Fruit fly (Drosophila melanogaster) whole organism, prepupa: ENCODE measurements around the gene CG5071.

Source experiments
- Blimp-1 ChIP-seq: fragments of 200-800 bp; sonication (Bioruptor generic); optimal IDR thresholded peaks from 3 replicates; lab custom pipeline; 2017; ENCODE audit warnings: missing biosample characterization, missing genetic modification characterization, mild to moderate bottlenecking, moderate library complexity, missing genetic modification reagents
- CG15336 ChIP-seq: fragments of 200-800 bp; sonication (Bioruptor generic); IDR thresholded peaks from 2 replicates; pipeline ENCODE4 v1.3.6; 2022; ENCODE audit warnings: missing biosample characterization, missing genetic modification characterization
- CG1621 ChIP-seq: fragments of 200-800 bp; sonication (Bioruptor generic); optimal IDR thresholded peaks from 3 replicates; lab custom pipeline; 2018; ENCODE audit warnings: missing biosample characterization, mild to moderate bottlenecking, missing genetic modification characterization
- CG34406 ChIP-seq: fragments of 200-800 bp; sonication (Bioruptor generic); optimal IDR thresholded peaks from 3 replicates; lab custom pipeline; 2016; ENCODE audit warnings: missing biosample characterization, missing genetic modification characterization
- CG3919 ChIP-seq: fragments of 200-800 bp; sonication (Bioruptor generic); optimal IDR thresholded peaks from 3 replicates; lab custom pipeline; 2016; ENCODE audit warnings: missing biosample characterization, missing genetic modification characterization
- CG6163 ChIP-seq: fragments of 200-800 bp; sonication (Bioruptor generic); IDR thresholded peaks from 3 replicates; pipeline ENCODE4 v1.3.6; 2022; ENCODE audit warnings: missing biosample characterization, missing genetic modification characterization
- CG6808 ChIP-seq: fragments of 200-800 bp; sonication (Bioruptor generic); optimal IDR thresholded peaks from 3 replicates; lab custom pipeline; 2017; ENCODE audit warnings: missing biosample characterization, missing genetic modification characterization, mild to moderate bottlenecking, moderate library complexity, missing genetic modification reagents
- CG8119 ChIP-seq: fragments of 200-800 bp; sonication (Bioruptor generic); IDR thresholded peaks from 3 replicates; pipeline ENCODE4 v1.3.6; 2022; ENCODE audit warnings: missing biosample characterization, missing genetic modification characterization
- CG8319 ChIP-seq: fragments of 200-800 bp; sonication (Bioruptor generic); optimal IDR thresholded peaks from 3 replicates; lab custom pipeline; 2016; ENCODE audit warnings: missing biosample characterization, missing genetic modification characterization
- CG8632 ChIP-seq: fragments of 200-800 bp; sonication (Bioruptor generic); optimal IDR thresholded peaks from 3 replicates; lab custom pipeline; 2016; ENCODE audit warnings: missing biosample characterization, missing genetic modification characterization
- Eip75B ChIP-seq: fragments of 200-800 bp; sonication (Bioruptor generic); optimal IDR thresholded peaks from 3 replicates; lab custom pipeline; 2016; ENCODE audit warnings: missing biosample characterization, missing genetic modification characterization
- Eip93F ChIP-seq: fragments of 200-800 bp; sonication (Bioruptor generic); optimal IDR thresholded peaks from 2 replicates; lab custom pipeline; 2016; ENCODE audit warnings: missing biosample characterization, mild to moderate bottlenecking, missing genetic modification characterization
- Ets21C ChIP-seq: fragments of 200-800 bp; sonication (Bioruptor generic); optimal IDR thresholded peaks from 3 replicates; lab custom pipeline; 2016; ENCODE audit warnings: missing biosample characterization, missing genetic modification characterization
- Hr38 ChIP-seq: sonication (Bioruptor generic); optimal IDR thresholded peaks from 2 replicates; lab custom pipeline; 2016; ENCODE audit warnings: missing biosample characterization, missing genetic modification characterization
- Hr39 ChIP-seq: fragments of 200-800 bp; sonication (Bioruptor generic); optimal IDR thresholded peaks from 2 replicates; lab custom pipeline; 2016; ENCODE audit warnings: missing biosample characterization, missing genetic modification characterization
- Hr4 ChIP-seq: fragments of 200-800 bp; sonication (Bioruptor generic); optimal IDR thresholded peaks from 3 replicates; lab custom pipeline; 2016; ENCODE audit warnings: missing biosample characterization, missing genetic modification characterization
- Lpt ChIP-seq: fragments of 200-800 bp; sonication (Bioruptor generic); optimal IDR thresholded peaks from 3 replicates; lab custom pipeline; 2016; ENCODE audit warnings: missing biosample characterization, missing genetic modification characterization
- Met ChIP-seq: fragments of 200-800 bp; sonication (Bioruptor generic); optimal IDR thresholded peaks from 3 replicates; lab custom pipeline; 2016; ENCODE audit warnings: missing biosample characterization, missing genetic modification characterization
- OdsH ChIP-seq: fragments of 200-800 bp; sonication (Bioruptor generic); optimal IDR thresholded peaks from 3 replicates; lab custom pipeline; 2016; ENCODE audit warnings: missing biosample characterization, missing genetic modification characterization
- Smox ChIP-seq: fragments of 200-800 bp; sonication (Bioruptor generic); optimal IDR thresholded peaks from 3 replicates; lab custom pipeline; 2016; ENCODE audit warnings: missing biosample characterization, missing genetic modification characterization
- Sox102F ChIP-seq: fragments of 200-800 bp; sonication (Bioruptor generic); optimal IDR thresholded peaks from 2 replicates; lab custom pipeline; 2016; ENCODE audit warnings: missing biosample characterization, mild to moderate bottlenecking, missing genetic modification characterization
- Sox14 ChIP-seq: fragments of 200-800 bp; sonication (Bioruptor generic); optimal IDR thresholded peaks from 3 replicates; lab custom pipeline; 2016; ENCODE audit warnings: missing biosample characterization, missing genetic modification characterization
- achi ChIP-seq: fragments of 200-800 bp; sonication (Bioruptor generic); optimal IDR thresholded peaks from 3 replicates; lab custom pipeline; 2016; ENCODE audit warnings: missing biosample characterization, missing genetic modification characterization
- dac ChIP-seq: fragments of 200-800 bp; sonication (Bioruptor generic); optimal IDR thresholded peaks from 2 replicates; lab custom pipeline; 2017; ENCODE audit warnings: missing biosample characterization, mild to moderate bottlenecking, missing genetic modification characterization
- eg ChIP-seq: fragments of 200-800 bp; sonication (Bioruptor generic); IDR thresholded peaks from 3 replicates; pipeline ENCODE4 v1.3.6; 2022; ENCODE audit warnings: missing biosample characterization, missing genetic modification characterization
- esn ChIP-seq: fragments of 200-800 bp; sonication (Bioruptor generic); optimal IDR thresholded peaks from 2 replicates; lab custom pipeline; 2016; ENCODE audit warnings: missing biosample characterization, mild to moderate bottlenecking, missing genetic modification characterization, moderate library complexity
- fd59A ChIP-seq: fragments of 200-800 bp; sonication (Bioruptor generic); optimal IDR thresholded peaks from 2 replicates; lab custom pipeline; 2017; ENCODE audit warnings: missing biosample characterization, mild to moderate bottlenecking, missing genetic modification characterization, missing genetic modification reagents
- fkh ChIP-seq: fragments of 200-800 bp; sonication (Bioruptor generic); optimal IDR thresholded peaks from 3 replicates; lab custom pipeline; 2017; ENCODE audit warnings: missing biosample characterization, mild to moderate bottlenecking, missing genetic modification characterization, moderate library complexity
- lz ChIP-seq: fragments of 200-800 bp; sonication (Bioruptor generic); optimal IDR thresholded peaks from 3 replicates; lab custom pipeline; 2016; ENCODE audit warnings: missing biosample characterization, missing genetic modification characterization
- net ChIP-seq: fragments of 200-800 bp; sonication (Bioruptor generic); optimal IDR thresholded peaks from 3 replicates; lab custom pipeline; 2016; ENCODE audit warnings: missing biosample characterization, missing genetic modification characterization
- salr ChIP-seq, 2 experiments: fragments of 200-800 bp; sonication (Bioruptor generic); optimal IDR thresholded peaks; 3 replicates each; lab custom pipeline; 2016 to 2018; ENCODE audit warnings: missing biosample characterization in 2 of 2, missing genetic modification characterization in 2 of 2, mild to moderate bottlenecking in 1 of 2
- spab ChIP-seq: fragments of 200-800 bp; sonication (Bioruptor generic); optimal IDR thresholded peaks from 2 replicates; lab custom pipeline; 2017; ENCODE audit warnings: missing biosample characterization, mild to moderate bottlenecking, missing genetic modification characterization, missing genetic modification reagents
- ss ChIP-seq, 2 experiments: fragments of 200-800 bp; sonication (Bioruptor generic); optimal IDR thresholded peaks; 2 replicates in 1 of 2; 3 replicates in 1 of 2; lab custom pipeline; 2017 to 2018; ENCODE audit warnings: mild to moderate bottlenecking in 2 of 2, missing biosample characterization in 2 of 2, missing genetic modification characterization in 2 of 2, moderate library complexity in 1 of 2
- svp ChIP-seq: fragments of 200-800 bp; sonication (Bioruptor generic); peaks from one replicate; lab custom pipeline; 2016; ENCODE audit warnings: missing biosample characterization, missing genetic modification characterization
- topi ChIP-seq: fragments of 200-800 bp; sonication (Bioruptor generic); optimal IDR thresholded peaks from 3 replicates; lab custom pipeline; 2016; ENCODE audit warnings: missing biosample characterization, missing genetic modification characterization
- vri ChIP-seq: fragments of 200-800 bp; sonication (Bioruptor generic); optimal IDR thresholded peaks from 3 replicates; lab custom pipeline; 2016; ENCODE audit warnings: missing biosample characterization, mild to moderate bottlenecking, missing genetic modification characterization

CG5071 gene

DNA sequence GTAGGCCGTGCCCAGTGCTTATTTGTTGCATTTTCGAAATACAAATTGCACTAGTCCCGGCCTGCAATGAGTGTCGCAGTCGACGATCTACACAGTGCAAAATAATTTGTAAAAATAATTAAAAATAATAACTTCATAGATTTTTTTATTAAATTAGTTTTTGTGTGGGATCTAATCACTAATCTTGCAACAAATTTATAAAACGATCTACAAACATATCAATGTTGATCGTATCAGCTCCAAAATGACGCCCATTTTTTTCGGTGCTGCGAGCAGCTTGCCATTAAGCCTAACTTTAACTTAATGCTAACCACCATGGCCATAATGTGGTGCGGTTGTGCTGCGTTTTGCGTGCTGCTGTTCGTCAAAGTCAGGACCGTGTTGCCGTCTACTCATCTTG, 33.2 kb downstream of the CG5071 start (continued):
- TF ChIP-seq spab (GFP tag; lab: Kevin White, UChicago) (peak; percentile 43), Hr4 (GFP tag; lab: Kevin White, UChicago) (peak; percentile 65), Smox (peak; percentile 25), Hr39 (peak; percentile 16), svp (GFP tag; lab: Kevin White, UChicago) (peak; percentile 53), CG34406 (GFP tag; lab: Kevin White, UChicago) (peak; percentile 28), CG15336 (GFP tag; lab: Robert Waterston, UW) (peak; percentile 77), CG8119 (GFP tag; lab: Robert Waterston, UW) (peak; percentile 70), achi (GFP tag; lab: Kevin White, UChicago) (peak; percentile 49), ss (GFP tag; optimal IDR thresholded peaks at IDR 0.05; lab: Kevin White, UChicago) (peak in 1 of 2 experiments; percentile 47), salr (GFP tag; optimal IDR thresholded peaks at IDR 0.05; lab: Kevin White, UChicago) (no peak), esn (GFP tag; lab: Kevin White, UChicago) (peak; percentile 47), CG3919 (GFP tag; lab: Kevin White, UChicago) (peak; percentile 47), lz (peak; percentile 30), eg (GFP tag; lab: Robert Waterston, UW) (peak; percentile 66), Met (GFP tag; lab: Kevin White, UChicago) (peak; percentile 39), Eip75B (GFP tag; lab: Kevin White, UChicago) (peak; percentile 36), fd59A (GFP tag; lab: Kevin White, UChicago) (no peak), Blimp-1 (GFP tag; lab: Kevin White, UChicago) (no peak), Sox14 (GFP tag; lab: Kevin White, UChicago) (peak; percentile 10), dac (GFP tag; lab: Kevin White, UChicago) (no peak), net (GFP tag; lab: Kevin White, UChicago) (no peak), vri (GFP tag; lab: Kevin White, UChicago) (no peak), Lpt (GFP tag; lab: Kevin White, UChicago) (peak; percentile 35), CG1621 (tag; lab: Kevin White, UChicago) (peak; percentile 11), CG6163 (peak; percentile 71; the same call in 1 of the 3 replicates), fkh (GFP tag; lab: Kevin White, UChicago) (no peak), topi (GFP tag; lab: Kevin White, UChicago) (peak; percentile 56), OdsH (peak; percentile 55), Ets21C (no peak)
- TF ChIP-seq, all 60 proteins: peak for 41

dm6 chr3R:25652066-25652720, 34.0 kb downstream of the CG5071 start:
- TF ChIP-seq svp (GFP tag; lab: Kevin White, UChicago) (peak; percentile 64), eg (GFP tag; lab: Robert Waterston, UW) (peak; percentile 23; the same call in 1 of the 3 replicates), Hr38 (GFP tag; lab: Kevin White, UChicago) (no peak), fd59A (GFP tag; lab: Kevin White, UChicago) (no peak), lz (no peak), CG8632 (GFP tag; lab: Kevin White, UChicago) (no peak), Hr39 (no peak), Eip93F (no peak), CG6808 (no peak), net (GFP tag; lab: Kevin White, UChicago) (no peak), Hr4 (GFP tag; lab: Kevin White, UChicago) (no peak), Sox102F (no peak), dac (GFP tag; lab: Kevin White, UChicago) (no peak), CG8319 (GFP tag; lab: Kevin White, UChicago) (no peak), vri (GFP tag; lab: Kevin White, UChicago) (no peak), CG15336 (GFP tag; lab: Robert Waterston, UW) (no peak), achi (GFP tag; lab: Kevin White, UChicago) (peak; percentile 77), Smox (no peak)
